Fruit fly (Drosophila melanogaster) whole organism, embryonic: ENCODE results near the gene Syx13.

Source experiments
- CG10462 ChIP-seq: fragments of 200-800 bp; sonication (Bioruptor generic); optimal IDR thresholded peaks from 2 replicates; lab custom pipeline; 2016; ENCODE audit warnings: missing biosample characterization, missing genetic modification characterization
- CG11695 ChIP-seq: fragments of 200-800 bp; sonication (Bioruptor generic); IDR thresholded peaks from 3 replicates; pipeline ENCODE4 v1.3.6; 2022; ENCODE audit warnings: missing biosample characterization, missing genetic modification characterization
- CG12236 ChIP-seq: fragments of 200-800 bp; sonication (Bioruptor generic); optimal IDR thresholded peaks from 2 replicates; lab custom pipeline; 2016; ENCODE audit warnings: missing biosample characterization, missing genetic modification characterization
- CG12659 ChIP-seq: fragments of 200-800 bp; sonication (Bioruptor generic); optimal IDR thresholded peaks from 3 replicates; lab custom pipeline; 2017; ENCODE audit warnings: mild to moderate bottlenecking, missing biosample characterization, missing genetic modification reagents, missing genetic modification characterization
- CG12769 ChIP-seq: fragments of 200-800 bp; sonication (Bioruptor generic); optimal IDR thresholded peaks from 2 replicates; lab custom pipeline; 2019; ENCODE audit warnings: missing biosample characterization, mild to moderate bottlenecking, missing genetic modification characterization, moderate library complexity
- CG12942 ChIP-seq: fragments of 200-800 bp; sonication (Bioruptor generic); optimal IDR thresholded peaks from 3 replicates; lab custom pipeline; 2016; ENCODE audit warnings: missing biosample characterization, missing genetic modification characterization
- CG13123 ChIP-seq: fragments of 200-800 bp; sonication (Bioruptor generic); optimal IDR thresholded peaks from 2 replicates; lab custom pipeline; 2016; ENCODE audit warnings: missing biosample characterization, missing genetic modification characterization
- CG13287 ChIP-seq: fragments of 200-800 bp; sonication (Bioruptor generic); IDR thresholded peaks from 2 replicates; pipeline ENCODE4 v1.3.6; 2022; ENCODE audit warnings: missing biosample characterization, missing genetic modification characterization; ENCODE audit not compliant: partially characterized antibody
- CG1647 ChIP-seq: fragments of 200-800 bp; sonication (Bioruptor generic); optimal IDR thresholded peaks from 3 replicates; lab custom pipeline; 2016; ENCODE audit warnings: missing biosample characterization, missing genetic modification characterization
- CG16813 ChIP-seq: fragments of 200-800 bp; sonication (Bioruptor generic); IDR thresholded peaks from 3 replicates; pipeline ENCODE4 v1.3.6; 2022; ENCODE audit warnings: missing biosample characterization, missing genetic modification characterization; ENCODE audit not compliant: partially characterized antibody
- CG17186 ChIP-seq: fragments of 200-800 bp; sonication (Bioruptor generic); optimal IDR thresholded peaks from 3 replicates; lab custom pipeline; 2017; ENCODE audit warnings: missing biosample characterization, missing genetic modification reagents, missing genetic modification characterization
- CG17328 ChIP-seq: fragments of 200-800 bp; sonication (Bioruptor generic); IDR thresholded peaks from 2 replicates; pipeline ENCODE4 v1.3.6; 2022; ENCODE audit warnings: missing biosample characterization, missing genetic modification characterization
- CG18764 ChIP-seq: fragments of 200-800 bp; sonication (Bioruptor generic); optimal IDR thresholded peaks from 3 replicates; lab custom pipeline; 2016; ENCODE audit warnings: missing biosample characterization, missing genetic modification characterization
- CG2199 ChIP-seq: fragments of 200-800 bp; sonication (Bioruptor generic); IDR thresholded peaks from 3 replicates; pipeline ENCODE4 v1.3.6; 2022; ENCODE audit warnings: missing biosample characterization, missing genetic modification characterization
- CG2202 ChIP-seq: fragments of 200-800 bp; sonication (Bioruptor generic); optimal IDR thresholded peaks from 2 replicates; lab custom pipeline; 2018; ENCODE audit warnings: missing biosample characterization, mild to moderate bottlenecking, missing genetic modification characterization
- CG3407 ChIP-seq: fragments of 200-800 bp; sonication (Bioruptor generic); optimal IDR thresholded peaks from 2 replicates; lab custom pipeline; 2018; ENCODE audit warnings: missing biosample characterization, mild to moderate bottlenecking, missing genetic modification characterization
- CG4328 ChIP-seq: fragments of 200-800 bp; sonication (Bioruptor generic); optimal IDR thresholded peaks from 3 replicates; lab custom pipeline; 2017; ENCODE audit warnings: missing biosample characterization, missing genetic modification reagents, missing genetic modification characterization
- CG6765 ChIP-seq: fragments of 200-800 bp; sonication (Bioruptor generic); optimal IDR thresholded peaks from 3 replicates; lab custom pipeline; 2017; ENCODE audit warnings: missing biosample characterization, mild to moderate bottlenecking, missing genetic modification characterization
- CG7271 ChIP-seq: fragments of 200-800 bp; sonication (Bioruptor generic); optimal IDR thresholded peaks from 2 replicates; lab custom pipeline; 2018; ENCODE audit warnings: missing biosample characterization, mild to moderate bottlenecking, missing genetic modification characterization, moderate library complexity
- CG7786 ChIP-seq: fragments of 200-800 bp; sonication (Bioruptor generic); optimal IDR thresholded peaks from 2 replicates; lab custom pipeline; 2016; ENCODE audit warnings: missing biosample characterization, missing genetic modification characterization
- CG8359 ChIP-seq: fragments of 200-800 bp; sonication (Bioruptor generic); optimal IDR thresholded peaks from 2 replicates; lab custom pipeline; 2017; ENCODE audit warnings: missing biosample characterization, mild to moderate bottlenecking, missing genetic modification characterization, borderline replicate concordance
- CkIIα-i1 ChIP-seq: fragments of 200-800 bp; sonication (Bioruptor generic); IDR thresholded peaks from 2 replicates; pipeline ENCODE4 v1.3.6; 2022; ENCODE audit warnings: missing biosample characterization, missing genetic modification characterization
- Dll ChIP-seq: fragments of 200-800 bp; sonication (Bioruptor generic); IDR thresholded peaks from 4 replicates; pipeline ENCODE4 v1.3.6; 2022; ENCODE audit warnings: missing biosample characterization, missing genetic modification characterization; ENCODE audit not compliant: partially characterized antibody
- Dp ChIP-seq: fragments of 200-800 bp; sonication (Bioruptor generic); optimal IDR thresholded peaks from 2 replicates; lab custom pipeline; 2018; ENCODE audit warnings: missing biosample characterization, mild to moderate bottlenecking, missing genetic modification characterization, moderate library complexity
- H15 ChIP-seq: fragments of 200-800 bp; sonication (Bioruptor generic); IDR thresholded peaks from 3 replicates; pipeline ENCODE4 v1.3.6; 2022; ENCODE audit warnings: missing biosample characterization, missing genetic modification characterization
- Hey ChIP-seq: fragments of 200-800 bp; sonication (Bioruptor generic); optimal IDR thresholded peaks from 3 replicates; lab custom pipeline; 2018; ENCODE audit warnings: missing biosample characterization, mild to moderate bottlenecking, missing genetic modification characterization
- MESR4 ChIP-seq: fragments of 200-800 bp; sonication (Bioruptor generic); optimal IDR thresholded peaks from 2 replicates; lab custom pipeline; 2018; ENCODE audit warnings: missing biosample characterization, mild to moderate bottlenecking, missing genetic modification characterization, moderate library complexity
- Max ChIP-seq: fragments of 200-800 bp; sonication (Bioruptor generic); optimal IDR thresholded peaks from 2 replicates; lab custom pipeline; 2016; ENCODE audit warnings: missing biosample characterization, mild to moderate bottlenecking, missing genetic modification characterization
- Optix ChIP-seq: fragments of 200-800 bp; sonication (Bioruptor generic); IDR thresholded peaks from 3 replicates; pipeline ENCODE4 v1.3.6; 2022; ENCODE audit warnings: missing biosample characterization, missing genetic modification characterization
- Poxn ChIP-seq: fragments of 200-800 bp; sonication (Bioruptor generic); IDR thresholded peaks from 2 replicates; pipeline ENCODE4 v1.3.6; 2022; ENCODE audit warnings: missing biosample characterization, missing genetic modification characterization
- Scr ChIP-seq: fragments of 200-800 bp; sonication (Bioruptor generic); IDR thresholded peaks from 2 replicates; pipeline ENCODE4 v1.3.6; 2022; ENCODE audit warnings: missing biosample characterization, missing genetic modification characterization; ENCODE audit not compliant: partially characterized antibody
- ac ChIP-seq: fragments of 200-800 bp; sonication (Bioruptor generic); optimal IDR thresholded peaks from 3 replicates; lab custom pipeline; 2017; ENCODE audit warnings: missing biosample characterization, mild to moderate bottlenecking, missing genetic modification characterization
- croc ChIP-seq: fragments of 200-800 bp; sonication (Bioruptor generic); conservative IDR thresholded peaks from 3 replicates; pipeline ENCODE4 v1.3.6; 2022; ENCODE audit warnings: missing biosample characterization, missing genetic modification characterization
- dmrt99B ChIP-seq: fragments of 200-800 bp; sonication (Bioruptor generic); optimal IDR thresholded peaks from 2 replicates; lab custom pipeline; 2018; ENCODE audit warnings: missing biosample characterization, mild to moderate bottlenecking, missing genetic modification characterization, moderate library complexity
- dysf ChIP-seq: fragments of 200-800 bp; sonication (Bioruptor generic); IDR thresholded peaks from 3 replicates; pipeline ENCODE4 v1.3.6; 2022; ENCODE audit warnings: missing biosample characterization, missing genetic modification characterization
- fd3F ChIP-seq: fragments of 200-800 bp; sonication (Bioruptor generic); optimal IDR thresholded peaks from 2 replicates; lab custom pipeline; 2018; ENCODE audit warnings: missing biosample characterization, mild to moderate bottlenecking, missing genetic modification characterization, moderate library complexity
- fru ChIP-seq: fragments of >200 bp; optimal IDR thresholded peaks from 2 replicates; lab custom pipeline; 2017
- hb ChIP-seq: fragments of 200-800 bp; sonication (Bioruptor generic); IDR thresholded peaks from 3 replicates; pipeline ENCODE4 v1.3.6; 2022; ENCODE audit warnings: missing biosample characterization, missing genetic modification characterization; ENCODE audit not compliant: partially characterized antibody
- her ChIP-seq: fragments of 200-800 bp; sonication (Bioruptor generic); optimal IDR thresholded peaks from 2 replicates; lab custom pipeline; 2016; ENCODE audit warnings: missing biosample characterization, missing genetic modification characterization
- mam ChIP-seq: fragments of 200-800 bp; sonication (Bioruptor generic); optimal IDR thresholded peaks from 3 replicates; lab custom pipeline; 2016; ENCODE audit warnings: missing biosample characterization, missing genetic modification characterization
- pan ChIP-seq, 4 experiments: fragments of >200 bp in 3 of 4; fragments of 200-800 bp in 1 of 4; sonication (Bioruptor generic) in 1 of 4; optimal IDR thresholded peaks in 3 of 4; IDR thresholded peaks in 1 of 4; 2 replicates each; pipeline versions ENCODE4 v1.3.6 to Lab custom; 2017 to 2022; ENCODE audit warnings: missing biosample characterization in 2 of 4, missing genetic modification characterization in 2 of 4, mixed read lengths in 1 of 4
- pros ChIP-seq: fragments of 200-800 bp; sonication (Bioruptor generic); optimal IDR thresholded peaks from 3 replicates; lab custom pipeline; 2019; ENCODE audit warnings: missing biosample characterization, mild to moderate bottlenecking, missing genetic modification characterization, moderate library complexity
- sc ChIP-seq, 3 experiments: fragments of >200 bp in 2 of 3; fragments of 200-800 bp in 1 of 3; sonication (Bioruptor generic) in 1 of 3; optimal IDR thresholded peaks; 2 replicates in 2 of 3; 3 replicates in 1 of 3; lab custom pipeline; 2017; ENCODE audit warnings: mild to moderate bottlenecking in 1 of 3, missing biosample characterization in 1 of 3, missing genetic modification characterization in 1 of 3, missing genetic modification reagents in 1 of 3
- slou ChIP-seq: fragments of 200-800 bp; sonication (Bioruptor generic); optimal IDR thresholded peaks from 3 replicates; lab custom pipeline; 2016; ENCODE audit warnings: missing biosample characterization, missing genetic modification characterization
- sob ChIP-seq: fragments of 200-800 bp; sonication (Bioruptor generic); IDR thresholded peaks from 2 replicates; pipeline ENCODE4 v1.3.6; 2022; ENCODE audit warnings: missing biosample characterization, missing genetic modification characterization
- tna ChIP-seq: fragments of 200-800 bp; sonication (Bioruptor generic); IDR thresholded peaks from 2 replicates; pipeline ENCODE4 v1.3.6; 2022; ENCODE audit warnings: missing biosample characterization, missing genetic modification characterization; ENCODE audit not compliant: partially characterized antibody
- vvl ChIP-seq: fragments of 200-800 bp; sonication (Bioruptor generic); IDR thresholded peaks from 2 replicates; pipeline ENCODE4 v1.3.6; 2022; ENCODE audit warnings: missing biosample characterization, missing genetic modification characterization
- zen2 ChIP-seq: fragments of 200-800 bp; sonication (Bioruptor generic); IDR thresholded peaks from 3 replicates; pipeline ENCODE4 v1.3.6; 2022; ENCODE audit warnings: missing biosample characterization, missing genetic modification characterization; ENCODE audit not compliant: partially characterized antibody

Gene Syx13

DNA sequence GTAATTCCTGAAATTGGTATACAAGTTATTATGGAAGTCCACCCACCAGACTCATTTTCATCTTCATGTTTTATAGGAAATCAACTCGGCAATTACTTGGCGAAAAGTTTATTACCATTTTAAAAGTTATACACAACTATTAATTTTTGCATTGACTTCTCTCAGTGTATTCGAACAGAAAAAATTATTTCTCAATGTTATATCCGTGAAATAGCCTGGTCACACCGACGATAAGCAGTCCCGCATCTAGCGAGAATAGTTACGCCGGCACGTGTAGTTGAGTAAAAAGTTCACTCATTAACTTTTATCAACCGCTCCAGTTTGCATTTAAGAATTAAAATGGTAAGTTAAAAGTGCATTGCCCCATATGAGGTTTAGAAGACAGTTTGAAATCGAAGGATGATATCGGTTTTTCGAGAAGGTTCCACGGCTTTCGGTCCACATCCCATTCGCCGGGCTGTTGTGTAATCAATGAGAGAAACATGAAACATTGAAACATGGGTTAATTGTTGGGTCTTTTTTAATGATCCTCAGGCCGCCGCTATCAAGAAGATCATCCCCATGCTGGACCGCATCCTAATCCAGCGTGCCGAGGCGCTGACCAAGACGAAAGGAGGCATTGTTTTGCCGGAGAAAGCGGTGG is 28.3 kb upstream of the Syx13 start, which contains the start of gene CG11267 (continued):
- TF ChIP-seq pan (optimal IDR thresholded peaks at IDR 0.05; lab: Kevin White, UChicago): no peak
- TF ChIP-seq pan (GFP tag; optimal IDR thresholded peaks at IDR 0.05 in 1 of 2, IDR thresholded peaks at IDR 0.05 in 1 of 2): peak in 1 of 2 experiments; percentile 93
- peak; percentile 56 for TF ChIP-seq fd3F (GFP tag; lab: Kevin White, UChicago)
- TF ChIP-seq CG17328 (GFP tag; lab: Robert Waterston, UW): peak; percentile 86
- TF ChIP-seq CG13123: peak; percentile 49
- TF ChIP-seq ac (GFP tag; lab: Kevin White, UChicago): no peak
- peak; percentile 84 for TF ChIP-seq CG1647 (GFP tag; lab: Kevin White, UChicago)
- peak; percentile 93 for TF ChIP-seq sob
- peak; percentile 60 for TF ChIP-seq her (GFP tag; lab: Kevin White, UChicago)
- no peak for TF ChIP-seq CG12236 (GFP tag; lab: Kevin White, UChicago)
- TF ChIP-seq CG3407: peak; percentile 43
- TF ChIP-seq pros (GFP tag; lab: Kevin White, UChicago): no peak
- TF ChIP-seq Optix (GFP tag; lab: Robert Waterston, UW): peak; percentile 52; the same call in 1 of the 3 replicates
- TF ChIP-seq CG12769: peak; percentile 83
- peak; percentile 75 for TF ChIP-seq mam
- no peak for TF ChIP-seq CG16813 (GFP tag; lab: Robert Waterston, UW)
- peak; percentile 56 for TF ChIP-seq croc
- TF ChIP-seq sc (optimal IDR thresholded peaks at IDR 0.05; lab: Kevin White, UChicago): no peak
- TF ChIP-seq sc (GFP tag; optimal IDR thresholded peaks at IDR 0.05; lab: Kevin White, UChicago): peak; percentile 26
- 0 out of 2 replicates have a peak, but pooled peaks have one; percentile 18 for TF ChIP-seq tna (GFP tag; lab: Robert Waterston, UW)
- peak; percentile 53 for TF ChIP-seq MESR4 (GFP tag; lab: Kevin White, UChicago)
- TF ChIP-seq CG7786 (GFP tag; lab: Kevin White, UChicago): peak; percentile 73
- peak; percentile 94 for TF ChIP-seq dysf
- peak; percentile 55; the same call in 1 of the 2 replicates for TF ChIP-seq CkIIα-i1 (GFP tag; lab: Robert Waterston, UW)
- TF ChIP-seq CG10462 (GFP tag; lab: Kevin White, UChicago): no peak
- TF ChIP-seq Poxn (GFP tag; lab: Robert Waterston, UW): peak; percentile 66; the same call in 1 of the 2 replicates
- TF ChIP-seq CG13287 (GFP tag; lab: Robert Waterston, UW): no peak
- peak; percentile 89 for TF ChIP-seq CG2199
- peak; percentile 53; the same call in 1 of the 3 replicates for TF ChIP-seq zen2 (GFP tag; lab: Robert Waterston, UW)
- TF ChIP-seq CG2202: peak; percentile 47
- peak; percentile 77 for TF ChIP-seq CG18764
- TF ChIP-seq CG6765 (GFP tag; lab: Kevin White, UChicago): peak; percentile 68
- TF ChIP-seq CG12659 (GFP tag; lab: Kevin White, UChicago): peak; percentile 72
- no peak for TF ChIP-seq fru (lab: Kevin White, UChicago)
- peak; percentile 88 for TF ChIP-seq dmrt99B (tag; lab: Kevin White, UChicago)
- no peak for TF ChIP-seq Dp (GFP tag; lab: Kevin White, UChicago)
- TF ChIP-seq hb (GFP tag; lab: Robert Waterston, UW): no peak
- TF ChIP-seq Max: peak; percentile 84
- no peak for TF ChIP-seq Hey (tag; lab: Kevin White, UChicago)
- TF ChIP-seq CG12942: peak; percentile 72
- TF ChIP-seq CG7271 (tag; lab: Kevin White, UChicago): no peak
- peak; percentile 56 for TF ChIP-seq CG8359 (GFP tag; lab: Kevin White, UChicago)
- peak; percentile 96 for TF ChIP-seq vvl (GFP tag; lab: Robert Waterston, UW)
- TF ChIP-seq CG11695 (GFP tag; lab: Robert Waterston, UW): peak; percentile 86
- no peak for TF ChIP-seq Scr (GFP tag; lab: Robert Waterston, UW)
- peak; percentile 91 for TF ChIP-seq H15 (GFP tag; lab: Robert Waterston, UW)
- TF ChIP-seq slou (GFP tag; lab: Kevin White, UChicago): peak; percentile 76
- TF ChIP-seq Dll: no peak
- TF ChIP-seq CG4328 (GFP tag; lab: Kevin White, UChicago): peak; percentile 86
- peak; percentile 42 for TF ChIP-seq CG17186 (GFP tag; lab: Kevin White, UChicago)
